Fruit fly (Drosophila melanogaster) whole organism, embryonic: ENCODE data around the gene CG42393.
A peak's percentile ranks its signal among the peaks of the same experiment; 100 is the strongest.

ENCODE experiments used
- Asciz ChIP-seq: fragments of 200-800 bp; sonication (Bioruptor generic); optimal IDR thresholded peaks from 2 replicates; lab custom pipeline; 2017; ENCODE audit warnings: missing biosample characterization, mild to moderate bottlenecking, missing genetic modification characterization, missing genetic modification reagents
- B-H2 ChIP-seq: fragments of 200-800 bp; sonication (Bioruptor generic); optimal IDR thresholded peaks from 2 replicates; lab custom pipeline; 2018; ENCODE audit warnings: missing biosample characterization, mild to moderate bottlenecking, missing genetic modification characterization
- CG10274 ChIP-seq: fragments of 200-800 bp; sonication (Bioruptor generic); optimal IDR thresholded peaks from 3 replicates; lab custom pipeline; 2017; ENCODE audit warnings: missing biosample characterization, mild to moderate bottlenecking, missing genetic modification characterization
- CG10565 ChIP-seq: fragments of 200-800 bp; sonication (Bioruptor generic); optimal IDR thresholded peaks from 3 replicates; lab custom pipeline; 2016; ENCODE audit warnings: missing biosample characterization, mild to moderate bottlenecking, missing genetic modification characterization
- CG11504 ChIP-seq: fragments of 200-800 bp; sonication (Bioruptor generic); optimal IDR thresholded peaks from 3 replicates; lab custom pipeline; 2019; ENCODE audit warnings: missing biosample characterization, mild to moderate bottlenecking, missing genetic modification characterization, moderate library complexity
- CG11696 ChIP-seq: fragments of 200-800 bp; sonication (Bioruptor generic); IDR thresholded peaks from 2 replicates; pipeline ENCODE4 v1.3.6; 2022; ENCODE audit warnings: missing biosample characterization, missing genetic modification characterization
- CG12071 ChIP-seq: fragments of 200-800 bp; sonication (Bioruptor generic); optimal IDR thresholded peaks from 3 replicates; lab custom pipeline; 2018; ENCODE audit warnings: missing biosample characterization, mild to moderate bottlenecking, missing genetic modification characterization
- CG12219 ChIP-seq: fragments of 200-800 bp; sonication (Bioruptor generic); optimal IDR thresholded peaks from 3 replicates; lab custom pipeline; 2018; ENCODE audit warnings: missing biosample characterization, mild to moderate bottlenecking, missing genetic modification characterization
- CG15269 ChIP-seq: fragments of 200-800 bp; sonication (Bioruptor generic); optimal IDR thresholded peaks from 2 replicates; lab custom pipeline; 2018; ENCODE audit warnings: missing biosample characterization, mild to moderate bottlenecking, missing genetic modification characterization, moderate library complexity
- CG17186 ChIP-seq: fragments of 200-800 bp; sonication (Bioruptor generic); optimal IDR thresholded peaks from 3 replicates; lab custom pipeline; 2017; ENCODE audit warnings: missing biosample characterization, missing genetic modification reagents, missing genetic modification characterization
- CG17568 ChIP-seq: fragments of 200-800 bp; sonication (Bioruptor generic); optimal IDR thresholded peaks from 2 replicates; lab custom pipeline; 2018; ENCODE audit warnings: missing biosample characterization, mild to moderate bottlenecking, missing genetic modification characterization, moderate library complexity
- CG18476 ChIP-seq: fragments of 200-800 bp; sonication (Bioruptor generic); optimal IDR thresholded peaks from 2 replicates; lab custom pipeline; 2016; ENCODE audit warnings: missing biosample characterization, mild to moderate bottlenecking, missing genetic modification characterization
- CG2129 ChIP-seq: fragments of 200-800 bp; sonication (Bioruptor generic); IDR thresholded peaks from 2 replicates; pipeline ENCODE4 v1.3.6; 2022; ENCODE audit warnings: missing biosample characterization, missing genetic modification characterization; ENCODE audit not compliant: partially characterized antibody
- CG2202 ChIP-seq: fragments of 200-800 bp; sonication (Bioruptor generic); optimal IDR thresholded peaks from 2 replicates; lab custom pipeline; 2018; ENCODE audit warnings: missing biosample characterization, mild to moderate bottlenecking, missing genetic modification characterization
- CG34376 ChIP-seq: fragments of 200-800 bp; sonication (Bioruptor generic); optimal IDR thresholded peaks from 2 replicates; lab custom pipeline; 2018; ENCODE audit warnings: missing biosample characterization, mild to moderate bottlenecking, missing genetic modification characterization
- CG3995 ChIP-seq: fragments of 200-800 bp; sonication (Bioruptor generic); optimal IDR thresholded peaks from 3 replicates; lab custom pipeline; 2016; ENCODE audit warnings: missing biosample characterization, missing genetic modification characterization
- CG4820 ChIP-seq: fragments of 200-800 bp; sonication (Bioruptor generic); optimal IDR thresholded peaks from 3 replicates; lab custom pipeline; 2016; ENCODE audit warnings: missing biosample characterization, missing genetic modification characterization
- CG7786 ChIP-seq: fragments of 200-800 bp; sonication (Bioruptor generic); optimal IDR thresholded peaks from 2 replicates; lab custom pipeline; 2016; ENCODE audit warnings: missing biosample characterization, missing genetic modification characterization
- CG8290 ChIP-seq, 3 experiments: fragments of 200-800 bp; sonication (Bioruptor generic); optimal IDR thresholded peaks; 2 replicates each; lab custom pipeline; 2016 to 2019; ENCODE audit warnings: missing biosample characterization in 3 of 3, missing genetic modification characterization in 3 of 3, mild to moderate bottlenecking in 2 of 3, moderate library complexity in 1 of 3
- CG9932 ChIP-seq: fragments of 200-800 bp; sonication (Bioruptor generic); IDR thresholded peaks from 2 replicates; pipeline ENCODE4 v1.3.6; 2022; ENCODE audit warnings: missing biosample characterization, missing genetic modification characterization
- CHES-1-like ChIP-seq: fragments of 200-800 bp; sonication (Bioruptor generic); optimal IDR thresholded peaks from 2 replicates; lab custom pipeline; 2016; ENCODE audit warnings: missing biosample characterization, missing genetic modification characterization
- CrebB ChIP-seq: fragments of 200-800 bp; sonication (Bioruptor generic); optimal IDR thresholded peaks from 3 replicates; lab custom pipeline; 2018; ENCODE audit warnings: missing biosample characterization, mild to moderate bottlenecking, missing genetic modification characterization
- Dek ChIP-seq: fragments of 200-800 bp; sonication (Bioruptor generic); optimal IDR thresholded peaks from 3 replicates; lab custom pipeline; 2019; ENCODE audit warnings: missing biosample characterization, mild to moderate bottlenecking, missing genetic modification characterization, moderate library complexity
- Drgx ChIP-seq: fragments of 200-800 bp; sonication (Bioruptor generic); IDR thresholded peaks from 2 replicates; pipeline ENCODE4 v1.3.6; 2022; ENCODE audit warnings: missing biosample characterization, missing genetic modification characterization
- Fer3 ChIP-seq: fragments of 200-800 bp; sonication (Bioruptor generic); optimal IDR thresholded peaks from 2 replicates; lab custom pipeline; 2018; ENCODE audit warnings: missing biosample characterization, mild to moderate bottlenecking, missing genetic modification characterization, moderate library complexity
- HmgZ ChIP-seq: fragments of 200-800 bp; sonication (Bioruptor generic); optimal IDR thresholded peaks from 2 replicates; lab custom pipeline; 2018; ENCODE audit warnings: missing biosample characterization, mild to moderate bottlenecking, missing genetic modification characterization
- Hmr ChIP-seq: fragments of 200-800 bp; sonication (Bioruptor generic); optimal IDR thresholded peaks from 3 replicates; lab custom pipeline; 2017; ENCODE audit warnings: mild to moderate bottlenecking, missing biosample characterization, missing genetic modification reagents, missing genetic modification characterization
- Jarid2 ChIP-seq: fragments of 200-800 bp; sonication (Bioruptor generic); optimal IDR thresholded peaks from 3 replicates; lab custom pipeline; 2017; ENCODE audit warnings: mild to moderate bottlenecking, missing biosample characterization, missing genetic modification reagents, missing genetic modification characterization
- MTF-1 ChIP-seq: fragments of 200-800 bp; sonication (Bioruptor generic); optimal IDR thresholded peaks from 2 replicates; lab custom pipeline; 2018; ENCODE audit warnings: missing biosample characterization, mild to moderate bottlenecking, missing genetic modification characterization, borderline replicate concordance
- Med ChIP-seq: fragments of 200-800 bp; sonication (Bioruptor generic); peaks from one replicate; lab custom pipeline; 2016; ENCODE audit warnings: missing biosample characterization, missing genetic modification characterization, mild to moderate bottlenecking, inconsistent platforms, moderate library complexity
- Nf-YC ChIP-seq: fragments of 200-800 bp; optimal IDR thresholded peaks from 3 replicates; lab custom pipeline; 2019; ENCODE audit warnings: missing biosample characterization, mild to moderate bottlenecking, missing genetic modification characterization, moderate library complexity
- NfI ChIP-seq: fragments of 200-800 bp; sonication (Bioruptor generic); optimal IDR thresholded peaks from 3 replicates; lab custom pipeline; 2018; ENCODE audit warnings: missing biosample characterization, mild to moderate bottlenecking, missing genetic modification characterization, moderate library complexity
- Rfx ChIP-seq: fragments of 200-800 bp; sonication (Bioruptor generic); IDR thresholded peaks from 2 replicates; pipeline ENCODE4 v1.3.6; 2022; ENCODE audit warnings: missing biosample characterization, missing genetic modification characterization
- Sox100B ChIP-seq: fragments of 200-800 bp; sonication (Bioruptor generic); optimal IDR thresholded peaks from 3 replicates; lab custom pipeline; 2018; ENCODE audit warnings: missing biosample characterization, mild to moderate bottlenecking, missing genetic modification characterization
- caup ChIP-seq: fragments of 200-800 bp; sonication (Bioruptor generic); optimal IDR thresholded peaks from 3 replicates; lab custom pipeline; 2017; ENCODE audit warnings: missing biosample characterization, mild to moderate bottlenecking, missing genetic modification characterization, moderate library complexity; ENCODE audit not compliant: severe bottlenecking
- dmrt99B ChIP-seq: fragments of 200-800 bp; sonication (Bioruptor generic); optimal IDR thresholded peaks from 2 replicates; lab custom pipeline; 2018; ENCODE audit warnings: missing biosample characterization, mild to moderate bottlenecking, missing genetic modification characterization, moderate library complexity
- gsb-n ChIP-seq: fragments of 200-800 bp; sonication (Bioruptor generic); optimal IDR thresholded peaks from 3 replicates; lab custom pipeline; 2018; ENCODE audit warnings: missing biosample characterization, mild to moderate bottlenecking, missing genetic modification characterization
- ham ChIP-seq: fragments of 200-800 bp; sonication (Bioruptor generic); IDR thresholded peaks from 2 replicates; pipeline ENCODE4 v1.3.6; 2022; ENCODE audit warnings: missing biosample characterization, missing genetic modification characterization
- ken ChIP-seq: fragments of 200-800 bp; sonication (Bioruptor generic); IDR thresholded peaks from 3 replicates; pipeline ENCODE4 v1.3.6; 2022; ENCODE audit warnings: missing biosample characterization, missing genetic modification characterization
- lbe ChIP-seq: fragments of 200-800 bp; sonication (Bioruptor generic); optimal IDR thresholded peaks from 2 replicates; lab custom pipeline; 2016; ENCODE audit warnings: missing biosample characterization, mild to moderate bottlenecking, missing genetic modification characterization
- p53 ChIP-seq: fragments of 200-800 bp; sonication (Bioruptor generic); optimal IDR thresholded peaks from 2 replicates; lab custom pipeline; 2016; ENCODE audit warnings: missing biosample characterization, missing genetic modification characterization
- rib ChIP-seq: fragments of 200-800 bp; sonication (Bioruptor generic); IDR thresholded peaks from 2 replicates; pipeline ENCODE4 v1.3.6; 2022; ENCODE audit warnings: missing biosample characterization, missing genetic modification characterization
- scrt ChIP-seq: fragments of 200-800 bp; sonication (Bioruptor generic); optimal IDR thresholded peaks from 2 replicates; lab custom pipeline; 2018; ENCODE audit warnings: missing biosample characterization, mild to moderate bottlenecking, missing genetic modification characterization, moderate library complexity
- sens ChIP-seq: fragments of 200-800 bp; sonication (Bioruptor generic); peaks from one replicate; lab custom pipeline; 2016; ENCODE audit warnings: missing biosample characterization, missing genetic modification characterization
- sim ChIP-seq: fragments of 200-800 bp; sonication (Bioruptor generic); IDR thresholded peaks from 2 replicates; pipeline ENCODE4 v1.3.6; 2022; ENCODE audit warnings: missing biosample characterization, missing genetic modification characterization
- sqz ChIP-seq: fragments of 200-800 bp; sonication (Bioruptor generic); optimal IDR thresholded peaks from 3 replicates; lab custom pipeline; 2018; ENCODE audit warnings: missing biosample characterization, mild to moderate bottlenecking, missing genetic modification characterization
- sr ChIP-seq: fragments of 200-800 bp; sonication (Bioruptor generic); IDR thresholded peaks from 3 replicates; pipeline ENCODE4 v1.3.6; 2022; ENCODE audit warnings: missing biosample characterization, missing genetic modification characterization
- toy ChIP-seq: fragments of 200-800 bp; sonication (Bioruptor generic); IDR thresholded peaks from 2 replicates; pipeline ENCODE4 v1.3.6; 2022; ENCODE audit warnings: missing biosample characterization, missing genetic modification characterization
- wek ChIP-seq: fragments of 200-800 bp; sonication (Bioruptor generic); optimal IDR thresholded peaks from 3 replicates; lab custom pipeline; 2018; ENCODE audit warnings: missing biosample characterization, mild to moderate bottlenecking, missing genetic modification characterization, moderate library complexity
- z ChIP-seq: fragments of 200-800 bp; sonication (Bioruptor generic); IDR thresholded peaks from 3 replicates; pipeline ENCODE4 v1.3.6; 2022; ENCODE audit warnings: missing biosample characterization, missing genetic modification characterization

The CG42393 gene

dm6 chr3L:18020944-18021343 is 21.6 kb upstream of the CG42393 start (continued):
- TF ChIP-seq wek (GFP tag; lab: Kevin White, UChicago) (no peak), CG7786 (GFP tag; lab: Kevin White, UChicago) (no peak), Drgx (GFP tag; lab: Robert Waterston, UW) (peak; percentile 15; the same call in 1 of the 2 replicates), sqz (peak; percentile 37), Med (peak; percentile 80), CG17568 (GFP tag; lab: Kevin White, UChicago) (peak; percentile 30), MTF-1 (GFP tag; lab: Kevin White, UChicago) (peak; percentile 54), p53 (GFP tag; lab: Kevin White, UChicago) (no peak), CrebB (tag; lab: Kevin White, UChicago) (no peak), z (GFP tag; lab: Robert Waterston, UW) (peak; percentile 89), ham (no peak), CG10565 (no peak), CG18476 (GFP tag; lab: Kevin White, UChicago) (no peak), CG17186 (no peak), HmgZ (tag; lab: Kevin White, UChicago) (peak; percentile 3), CG15269 (tag; lab: Kevin White, UChicago) (peak; percentile 15), CG8290 (GFP tag; optimal IDR thresholded peaks at IDR 0.05; lab: Kevin White, UChicago) (no peak), CG8290 (tag; optimal IDR thresholded peaks at IDR 0.05; lab: Kevin White, UChicago) (peak in 1 of 2 experiments; percentile 60), dmrt99B (tag; lab: Kevin White, UChicago) (peak; percentile 1), Sox100B (GFP tag; lab: Kevin White, UChicago) (peak; percentile 6), scrt (GFP tag; lab: Kevin White, UChicago) (no peak), lbe (GFP tag; lab: Kevin White, UChicago) (no peak), Dek (tag; lab: Kevin White, UChicago) (no peak), caup (peak; percentile 31), CG3995 (GFP tag; lab: Kevin White, UChicago) (no peak), sim (GFP tag; lab: Robert Waterston, UW) (no peak), rib (peak; percentile 17; the same call in 1 of the 2 replicates), CG2202 (tag; lab: Kevin White, UChicago) (no peak), CG12071 (peak; percentile 57), Nf-YC (tag; lab: Kevin White, UChicago) (peak; percentile 52), CG4820 (GFP tag; lab: Kevin White, UChicago) (no peak), Jarid2 (GFP tag; lab: Kevin White, UChicago) (peak; percentile 14), Asciz (GFP tag; lab: Kevin White, UChicago) (peak; percentile 25), sr (GFP tag; lab: Robert Waterston, UW) (no peak), gsb-n (tag; lab: Kevin White, UChicago) (no peak), NfI (peak; percentile 35), Rfx (peak; percentile 20; the same call in 1 of the 2 replicates), CG12219 (peak; percentile 0), CHES-1-like (no peak), sens (peak; percentile 18), CG11504 (tag; lab: Kevin White, UChicago) (peak; percentile 14), toy (GFP tag; lab: Robert Waterston, UW) (no peak), ken (GFP tag; lab: Robert Waterston, UW) (no peak), CG10274 (no peak), Hmr (GFP tag; lab: Kevin White, UChicago) (peak; percentile 34), CG11696 (GFP tag; lab: Robert Waterston, UW) (0 out of 2 replicates have a peak, but pooled peaks have one; percentile 27), B-H2 (peak; percentile 2), CG9932 (no peak), Fer3 (tag; lab: Kevin White, UChicago) (peak; percentile 28), CG34376 (GFP tag; lab: Kevin White, UChicago) (peak; percentile 39), CG2129 (no peak)
